Worm (Caenorhabditis elegans) whole organism, early embryonic: ENCODE results near the gene Y62H9A.11.

Experiments
- B0310.2 ChIP-seq: sonication (generic microtip); optimal IDR thresholded peaks from 2 replicates; lab custom pipeline; 2016; ENCODE audit warnings: mild to moderate bottlenecking, missing genetic modification characterization, missing compliant biosample characterization
- F13C5.2 ChIP-seq: sonication (generic microtip); optimal IDR thresholded peaks from 2 replicates; lab custom pipeline; 2017; ENCODE audit warnings: mild to moderate bottlenecking, missing genetic modification characterization, inconsistent platforms, missing compliant biosample characterization
- aly-1 ChIP-seq: sonication (generic microtip); optimal IDR thresholded peaks from 2 replicates; lab custom pipeline; 2016; ENCODE audit warnings: missing genetic modification characterization, missing compliant biosample characterization
- ama-1 ChIP-seq: fragments of 150-350 bp; optimal IDR thresholded peaks from 2 replicates; lab custom pipeline; 2014
- ceh-13 ChIP-seq: fragments of 200-800 bp; sonication (Bioruptor generic); optimal IDR thresholded peaks from 2 replicates; lab custom pipeline; 2018; ENCODE audit warnings: mild to moderate bottlenecking, missing genetic modification characterization, missing compliant biosample characterization
- ceh-36 ChIP-seq: sonication (generic microtip); optimal IDR thresholded peaks from 2 replicates; lab custom pipeline; 2016; ENCODE audit warnings: missing genetic modification characterization, inconsistent platforms, missing compliant biosample characterization
- ets-7 ChIP-seq: sonication (generic microtip); optimal IDR thresholded peaks from 2 replicates; lab custom pipeline; 2016; ENCODE audit warnings: missing genotype, missing genetic modification characterization, missing compliant biosample characterization
- flt-1 ChIP-seq: fragments of 200-800 bp; sonication (Bioruptor generic); IDR thresholded peaks from 2 replicates; pipeline ENCODE4 v1.3.6; 2022; ENCODE audit warnings: missing genetic modification characterization, missing compliant biosample characterization
- hmbx-1 ChIP-seq: sonication (generic microtip); optimal IDR thresholded peaks from 2 replicates; lab custom pipeline; 2016; ENCODE audit warnings: mild to moderate bottlenecking, missing genetic modification characterization, missing compliant biosample characterization
- hmg-4 ChIP-seq: fragments of 200-800 bp; sonication (Bioruptor generic); optimal IDR thresholded peaks from 2 replicates; lab custom pipeline; 2018; ENCODE audit warnings: mild to moderate bottlenecking, missing genetic modification characterization, missing compliant biosample characterization
- hnd-1 ChIP-seq: sonication (generic microtip); optimal IDR thresholded peaks from 2 replicates; lab custom pipeline; 2016; ENCODE audit warnings: missing genetic modification characterization, missing compliant biosample characterization
- pes-1 ChIP-seq: fragments of 200-800 bp; sonication (Bioruptor generic); IDR thresholded peaks from 2 replicates; pipeline ENCODE4 v1.3.6; 2022; ENCODE audit warnings: missing genetic modification reagents, missing genetic modification characterization, missing compliant biosample characterization
- scrt-1 ChIP-seq: fragments of 200-800 bp; sonication (Bioruptor generic); IDR thresholded peaks from 2 replicates; pipeline ENCODE4 v1.3.6; 2022; ENCODE audit warnings: missing genetic modification characterization, missing compliant biosample characterization
- sea-1 ChIP-seq: fragments of 200-800 bp; sonication (Bioruptor generic); conservative IDR thresholded peaks from 2 replicates; pipeline ENCODE4 v1.3.6; 2022; ENCODE audit warnings: missing genetic modification characterization, missing compliant biosample characterization
- tbx-11 ChIP-seq: fragments of 200-800 bp; sonication (Bioruptor generic); IDR thresholded peaks from 2 replicates; pipeline ENCODE4 v1.3.6; 2022; ENCODE audit warnings: missing genetic modification characterization, missing compliant biosample characterization
- tbx-37 ChIP-seq: fragments of 200-800 bp; sonication (Bioruptor generic); conservative IDR thresholded peaks from 2 replicates; pipeline ENCODE4 v1.3.6; 2022; ENCODE audit warnings: missing genetic modification reagents, missing genetic modification characterization, missing compliant biosample characterization
- tra-4 ChIP-seq: sonication (generic microtip); optimal IDR thresholded peaks from 2 replicates; lab custom pipeline; 2017; ENCODE audit warnings: missing genetic modification characterization, missing compliant biosample characterization

The Y62H9A.11 gene

DNA sequence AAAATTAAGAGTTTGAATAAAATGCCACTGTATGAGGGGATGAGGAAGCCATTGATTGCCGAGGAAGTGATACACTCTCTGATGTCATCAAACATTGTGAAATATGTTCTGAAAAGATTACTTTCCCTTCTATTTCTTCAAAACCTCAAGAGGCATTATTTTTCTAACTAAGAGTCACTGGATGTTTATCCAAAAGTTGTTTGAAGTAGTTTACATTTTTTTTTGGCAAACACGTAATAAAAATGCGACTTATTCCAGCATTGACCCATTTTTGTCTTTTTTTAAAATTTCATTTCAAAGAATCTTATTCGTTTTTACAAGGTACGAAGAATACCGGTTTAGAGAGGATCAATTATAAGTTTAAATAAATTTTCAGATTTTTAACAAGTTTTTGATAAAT, at the start of gene Y62H9A.11:
Y62H9A.11 (minus strand) TSS at position 101 of the 400 bp plus-strand sequence.
- TF ChIP-seq tbx-37 (GFP tag; lab: Robert Waterston, UW) = no peak

DNA sequence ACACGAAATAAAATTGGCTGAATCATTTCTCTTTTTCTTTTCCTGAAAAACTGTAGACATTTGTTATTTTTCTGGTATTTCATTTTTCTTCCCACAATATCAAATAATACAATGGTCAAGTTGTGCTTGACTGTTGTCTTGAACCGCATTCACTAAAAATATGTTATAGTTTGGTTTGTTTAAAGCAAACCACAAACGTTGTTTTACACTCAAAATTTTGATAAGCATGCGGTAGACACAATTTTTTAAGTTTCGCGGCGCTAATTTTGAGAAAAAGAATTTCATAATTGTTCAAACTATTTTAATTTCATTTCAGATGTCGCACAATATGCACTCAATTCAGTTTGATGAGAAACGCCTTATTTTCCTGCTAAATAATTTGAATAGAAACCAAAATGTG, 48.0 kb upstream of the Y62H9A.11 start, which contains the start of gene T08D10.3:
T08D10.3 (plus strand) TSS at position 301 of the 400 bp plus-strand sequence.
- no peak for TF ChIP-seq hnd-1 (tag; lab: Kevin White, UChicago)
- TF ChIP-seq flt-1 (GFP tag; lab: Robert Waterston, UW) = no peak
- no peak for TF ChIP-seq tbx-37 (GFP tag; lab: Robert Waterston, UW)
- TF ChIP-seq sea-1 = no peak
- no peak for TF ChIP-seq hmg-4 (GFP tag; lab: Kevin White, UChicago)
- TF ChIP-seq ceh-13 (GFP tag; lab: Kevin White, UChicago) = no peak
- no peak for TF ChIP-seq scrt-1 (GFP tag; lab: Robert Waterston, UW)
- no peak for TF ChIP-seq ets-7
- no peak for TF ChIP-seq B0310.2 (tag; lab: Kevin White, UChicago)
- TF ChIP-seq pes-1 = no peak
- TF ChIP-seq hmbx-1 (tag; lab: Kevin White, UChicago) = no peak
- no peak for TF ChIP-seq aly-1 (tag; lab: Kevin White, UChicago)
- TF ChIP-seq F13C5.2 (tag; lab: Kevin White, UChicago) = no peak
- TF ChIP-seq tra-4 (tag; lab: Kevin White, UChicago) = no peak
- no peak for TF ChIP-seq ama-1 (lab: Kevin White, UChicago)
- no peak for TF ChIP-seq tbx-11 (GFP tag; lab: Robert Waterston, UW)
- TF ChIP-seq ceh-36 = no peak

DNA sequence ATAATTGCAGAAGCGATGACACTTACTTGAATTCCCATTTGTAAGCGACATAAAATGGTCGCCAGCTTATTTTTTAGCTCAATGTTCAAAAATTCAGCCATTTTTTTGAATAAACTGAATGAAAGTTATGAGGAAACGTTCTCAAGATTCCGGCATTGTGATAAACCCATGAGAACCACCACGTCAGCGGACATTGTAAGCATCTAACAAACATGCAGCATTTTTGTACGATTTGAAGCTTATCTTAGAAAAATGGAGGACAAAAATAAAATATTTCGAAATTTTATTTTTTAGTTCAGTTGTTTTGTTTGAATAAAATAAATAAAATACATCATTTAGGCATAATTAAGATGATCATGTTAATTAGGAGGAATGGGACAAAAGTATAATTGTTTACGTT, 46.1 kb upstream of the Y62H9A.11 start, which contains the start of gene T08D10.4:
T08D10.4 (minus strand) TSS at position 101 of the 400 bp plus-strand sequence.
- TF ChIP-seq F13C5.2 (tag; lab: Kevin White, UChicago) (no peak), hnd-1 (tag; lab: Kevin White, UChicago) (no peak), ets-7 (no peak), hmbx-1 (tag; lab: Kevin White, UChicago) (no peak), sea-1 (no peak), tbx-37 (GFP tag; lab: Robert Waterston, UW) (no peak), hmg-4 (GFP tag; lab: Kevin White, UChicago) (no peak), tra-4 (tag; lab: Kevin White, UChicago) (no peak), aly-1 (tag; lab: Kevin White, UChicago) (no peak), ceh-36 (no peak)

DNA sequence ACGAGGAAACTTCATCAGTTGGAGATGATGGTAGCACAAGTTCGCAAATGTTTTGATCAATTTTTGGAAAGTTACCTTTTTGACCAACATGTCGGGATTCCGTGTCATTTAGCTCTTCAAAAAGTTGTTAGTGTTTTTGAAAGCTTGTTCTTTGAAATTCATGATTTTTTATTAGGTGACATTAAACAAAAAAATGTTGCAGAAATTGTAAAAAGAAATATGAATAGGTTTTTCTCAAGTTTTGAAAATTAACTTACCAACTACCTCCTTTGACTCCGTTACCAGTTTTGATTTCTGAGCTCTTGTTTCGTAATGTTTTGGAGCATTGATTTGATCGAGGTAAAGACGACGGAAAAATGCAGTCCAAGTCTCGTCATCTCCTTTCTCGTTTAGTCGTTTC, 45.0 kb upstream of the Y62H9A.11 start:
- TF ChIP-seq hmbx-1 (tag; lab: Kevin White, UChicago) (no peak), F13C5.2 (tag; lab: Kevin White, UChicago) (no peak), hnd-1 (tag; lab: Kevin White, UChicago) (no peak), aly-1 (tag; lab: Kevin White, UChicago) (no peak), sea-1 (no peak), pes-1 (no peak), ets-7 (no peak), ceh-13 (GFP tag; lab: Kevin White, UChicago) (no peak), ama-1 (lab: Kevin White, UChicago) (no peak), scrt-1 (GFP tag; lab: Robert Waterston, UW) (no peak), B0310.2 (tag; lab: Kevin White, UChicago) (no peak), hmg-4 (GFP tag; lab: Kevin White, UChicago) (no peak), tbx-11 (GFP tag; lab: Robert Waterston, UW) (no peak), tra-4 (tag; lab: Kevin White, UChicago) (no peak), tbx-37 (GFP tag; lab: Robert Waterston, UW) (no peak), ceh-36 (no peak), flt-1 (GFP tag; lab: Robert Waterston, UW) (no peak)

DNA sequence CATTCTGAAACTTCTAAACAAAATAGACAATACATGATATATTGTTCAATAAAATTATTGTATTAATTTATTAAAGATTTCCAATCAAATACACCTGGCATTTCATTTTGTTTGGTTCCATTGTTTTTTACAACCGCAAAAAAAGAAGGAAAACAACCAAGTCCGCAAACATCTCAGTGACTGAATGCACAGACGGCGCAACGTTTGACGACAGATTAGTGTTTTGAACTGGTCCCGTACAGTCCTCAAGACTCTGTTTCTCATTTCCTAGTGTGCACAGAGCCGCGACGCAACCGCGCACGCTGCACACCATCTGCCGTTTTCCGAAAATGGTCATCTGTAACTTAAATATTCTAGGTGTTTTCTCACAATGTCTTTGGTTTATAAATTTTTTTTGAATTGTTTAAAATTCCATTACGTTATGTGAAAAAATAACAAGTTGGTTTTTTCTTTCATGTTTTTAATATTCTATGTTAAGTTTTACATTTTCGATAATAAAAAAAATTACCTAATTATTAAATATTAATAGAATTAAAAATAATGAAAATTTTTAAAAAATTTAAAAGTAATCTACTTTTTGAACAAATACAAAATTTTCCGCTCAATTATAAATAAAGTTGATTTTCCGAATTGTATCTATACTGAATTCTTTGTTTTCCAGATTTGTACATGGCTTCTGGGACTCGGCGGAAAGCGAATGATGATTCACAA, 41.2 kb upstream of the Y62H9A.11 start, which contains the start of gene lsd-1:
lsd-1 (plus strand) TSS at position 661 of the 711 bp plus-strand sequence.
- no peak for TF ChIP-seq pes-1
- TF ChIP-seq hmg-4 (GFP tag; lab: Kevin White, UChicago) = peak; percentile 7
- no peak for TF ChIP-seq flt-1 (GFP tag; lab: Robert Waterston, UW)
- no peak for TF ChIP-seq B0310.2 (tag; lab: Kevin White, UChicago)
- no peak for TF ChIP-seq sea-1
- no peak for TF ChIP-seq aly-1 (tag; lab: Kevin White, UChicago)
- TF ChIP-seq tra-4 (tag; lab: Kevin White, UChicago) = no peak
- TF ChIP-seq hnd-1 (tag; lab: Kevin White, UChicago) = no peak

DNA sequence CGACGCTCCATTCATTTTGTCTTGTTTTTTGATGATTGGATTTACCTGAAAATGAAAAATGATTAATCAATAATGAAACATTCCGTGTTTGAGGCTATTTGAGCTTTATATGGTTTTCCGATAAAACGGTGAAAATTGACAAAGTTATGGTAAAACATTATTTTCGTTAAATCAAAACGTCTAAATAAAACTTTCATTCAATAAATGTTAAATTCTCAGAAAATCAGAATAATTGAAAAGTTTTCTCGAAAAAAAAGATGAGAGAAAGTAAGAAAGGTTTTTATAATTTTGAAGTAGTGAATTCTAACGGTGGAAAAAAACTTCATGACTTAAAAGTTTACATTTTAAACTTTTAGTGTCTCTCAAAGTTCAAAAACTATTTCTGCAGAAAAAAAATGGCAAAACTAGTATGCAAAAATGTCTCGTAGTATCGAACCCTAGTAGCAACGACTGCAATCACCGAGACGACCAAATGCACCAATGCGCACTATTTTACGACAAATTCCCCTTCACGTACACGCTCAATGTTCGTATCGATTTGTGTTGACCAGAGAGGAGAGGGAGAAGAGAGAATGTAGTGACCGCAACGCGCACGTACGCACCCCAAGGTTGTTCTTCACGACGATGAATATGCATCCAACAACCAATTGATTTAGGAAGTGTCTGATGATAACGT, 39.8 kb upstream of the Y62H9A.11 start, which contains the start of gene nfya-1:
nfya-1 (minus strand) TSS at position 51 of the 676 bp plus-strand sequence.
- TF ChIP-seq ets-7 (no peak), F13C5.2 (tag; lab: Kevin White, UChicago) (peak; percentile 9)

DNA sequence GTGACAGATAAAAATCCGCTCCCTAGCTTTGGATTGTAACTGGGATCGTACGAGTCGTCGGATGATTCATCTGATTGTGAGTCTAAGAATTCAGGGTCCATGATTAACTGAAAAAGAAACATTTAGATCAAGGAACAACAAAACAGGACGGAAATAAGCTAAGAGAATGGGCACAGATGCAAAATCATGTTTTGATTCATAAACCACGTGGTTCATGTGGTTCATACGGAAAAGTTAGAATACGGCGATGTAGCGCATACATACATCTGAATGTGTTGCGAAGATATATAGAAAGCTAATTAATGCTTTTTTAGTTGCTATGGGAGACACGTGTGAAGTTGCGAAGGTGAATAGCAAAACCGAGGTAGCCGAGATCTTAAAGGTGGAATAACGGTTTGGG, 34.8 kb upstream of the Y62H9A.11 start, which contains the start of gene F55G7.3:
F55G7.3 (minus strand) TSS at position 101 of the 400 bp plus-strand sequence.
- no peak for TF ChIP-seq tbx-37 (GFP tag; lab: Robert Waterston, UW)
- no peak for TF ChIP-seq tbx-11 (GFP tag; lab: Robert Waterston, UW)
- no peak for TF ChIP-seq ets-7
- TF ChIP-seq flt-1 (GFP tag; lab: Robert Waterston, UW) = no peak
- no peak for TF ChIP-seq tra-4 (tag; lab: Kevin White, UChicago)
- TF ChIP-seq F13C5.2 (tag; lab: Kevin White, UChicago) = no peak
- no peak for TF ChIP-seq ceh-36
- TF ChIP-seq B0310.2 (tag; lab: Kevin White, UChicago) = no peak
- TF ChIP-seq aly-1 (tag; lab: Kevin White, UChicago) = no peak
